Worm (Caenorhabditis elegans) whole organism, L4/young adult: Measurements from ENCODE around the gene nprl-2.

Experiments
- W03F9.2 ChIP-seq: fragments of 150-350 bp; optimal IDR thresholded peaks from 2 replicates; lab custom pipeline; 2014; ENCODE audit warnings: missing biosample characterization, missing genetic modification characterization
- dao-5 ChIP-seq: sonication (generic microtip); optimal IDR thresholded peaks from 2 replicates; lab custom pipeline; 2016; ENCODE audit warnings: missing genotype, missing genetic modification characterization, moderate library complexity, missing compliant biosample characterization
- him-1 ChIP-seq: sonication (generic microtip); optimal IDR thresholded peaks from 2 replicates; lab custom pipeline; 2016; ENCODE audit warnings: missing genotype, missing genetic modification reagents, missing genetic modification characterization, missing compliant biosample characterization

DNA sequence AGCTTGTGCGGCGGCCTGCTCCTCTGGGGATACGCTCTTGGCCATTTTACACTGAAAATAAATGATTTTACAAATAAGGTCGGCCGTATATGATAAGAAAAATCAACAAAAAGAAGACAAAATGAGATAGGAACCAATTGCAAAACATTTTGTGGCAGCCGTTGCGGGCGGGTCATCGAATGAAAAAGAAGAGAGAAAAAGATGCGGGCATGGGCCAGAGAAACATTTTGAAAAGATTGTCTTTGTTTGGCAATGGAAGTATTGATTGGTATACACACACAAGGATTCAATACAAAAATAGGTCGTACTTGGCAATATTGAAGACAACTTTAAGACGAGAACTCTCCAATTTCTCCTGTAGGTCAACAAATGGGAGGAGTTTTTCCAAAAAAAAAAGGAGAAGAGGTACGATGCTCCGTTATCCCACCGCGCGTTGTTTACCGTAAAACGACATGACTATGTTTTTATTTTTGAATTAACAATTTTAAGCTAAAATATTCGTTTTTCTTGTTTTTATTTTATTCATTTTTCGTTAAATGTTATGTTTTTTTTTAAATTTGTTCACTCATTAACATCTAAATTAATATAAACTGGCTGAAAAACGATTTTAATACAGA is 43.9 kb upstream of the nprl-2 start, which contains the start of the genes plc-4 and R05G6.4:
- no peak for TF ChIP-seq dao-5 (tag; lab: Kevin White, UChicago)
- TF ChIP-seq him-1 (tag; lab: Kevin White, UChicago) = no peak
- no peak for TF ChIP-seq W03F9.2
